Worm (Caenorhabditis elegans): ENCODE measurements around the gene F26D2.10.

DNA sequence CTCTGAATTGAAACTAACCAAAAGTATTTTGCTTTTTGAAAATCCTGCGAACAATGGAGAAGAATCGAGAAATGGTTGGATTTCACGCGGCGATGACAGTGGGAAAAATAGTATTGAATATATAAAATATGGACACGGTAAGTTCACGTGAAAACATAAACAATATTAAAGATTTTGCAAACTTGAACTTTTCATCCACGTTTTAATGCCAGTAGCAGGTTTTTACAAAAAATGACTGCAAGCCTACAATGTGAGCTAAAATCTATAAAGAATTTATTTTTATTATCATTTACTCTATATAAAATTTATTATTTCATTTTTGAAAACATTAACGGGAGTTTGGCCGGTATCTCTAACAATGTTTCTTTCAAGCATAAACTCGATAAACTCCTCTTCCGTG, at the start of gene F26D2.10:
- TF ChIP-seq hmg-4 (GFP tag; optimal IDR thresholded peaks at IDR 0.05) (no peak), ama-1 (optimal IDR thresholded peaks at IDR 0.05) (no peak), tbx-11 (GFP tag; IDR thresholded peaks at IDR 0.05) (no peak), ceh-36 (tag; optimal IDR thresholded peaks at IDR 0.05) (no peak), sea-1 (GFP tag; conservative IDR thresholded peaks at IDR 0.05) (no peak), tra-4 (tag; optimal IDR thresholded peaks at IDR 0.05) (no peak), aly-1 (tag; optimal IDR thresholded peaks at IDR 0.05) (no peak), F13C5.2 (tag; optimal IDR thresholded peaks at IDR 0.05) (no peak), flt-1 (GFP tag; IDR thresholded peaks at IDR 0.05) (no peak), hnd-1 (tag; optimal IDR thresholded peaks at IDR 0.05) (no peak), ceh-13 (GFP tag; optimal IDR thresholded peaks at IDR 0.05) (no peak), B0310.2 (tag; optimal IDR thresholded peaks at IDR 0.05) (no peak), pes-1 (GFP tag; IDR thresholded peaks at IDR 0.05) (no peak)

Data from whole organism, early embryonic.